Fruit fly (Drosophila melanogaster) whole organism, embryonic: ENCODE measurements around the gene CG34282.

Experiments
- ATbp ChIP-seq: fragments of 200-800 bp; sonication (Bioruptor generic); optimal IDR thresholded peaks from 2 replicates; lab custom pipeline; 2017; ENCODE audit warnings: missing biosample characterization, mild to moderate bottlenecking, missing genetic modification characterization, missing genetic modification reagents
- Asciz ChIP-seq: fragments of 200-800 bp; sonication (Bioruptor generic); optimal IDR thresholded peaks from 2 replicates; lab custom pipeline; 2017; ENCODE audit warnings: missing biosample characterization, mild to moderate bottlenecking, missing genetic modification characterization, missing genetic modification reagents
- CG10462 ChIP-seq: fragments of 200-800 bp; sonication (Bioruptor generic); optimal IDR thresholded peaks from 2 replicates; lab custom pipeline; 2016; ENCODE audit warnings: missing biosample characterization, missing genetic modification characterization
- CG11398 ChIP-seq: fragments of 200-800 bp; sonication (Bioruptor generic); optimal IDR thresholded peaks from 2 replicates; lab custom pipeline; 2016; ENCODE audit warnings: missing biosample characterization, missing genetic modification characterization
- CG11504 ChIP-seq: fragments of 200-800 bp; sonication (Bioruptor generic); optimal IDR thresholded peaks from 3 replicates; lab custom pipeline; 2019; ENCODE audit warnings: missing biosample characterization, mild to moderate bottlenecking, missing genetic modification characterization, moderate library complexity
- CG12299 ChIP-seq: fragments of 200-800 bp; sonication (Bioruptor generic); optimal IDR thresholded peaks from 2 replicates; lab custom pipeline; 2018; ENCODE audit warnings: missing biosample characterization, mild to moderate bottlenecking, missing genetic modification characterization
- CG1233 ChIP-seq: fragments of 200-800 bp; sonication (Bioruptor generic); optimal IDR thresholded peaks from 4 replicates; lab custom pipeline; 2018; ENCODE audit warnings: missing biosample characterization, mild to moderate bottlenecking, missing genetic modification characterization
- CG15269 ChIP-seq: fragments of 200-800 bp; sonication (Bioruptor generic); optimal IDR thresholded peaks from 2 replicates; lab custom pipeline; 2018; ENCODE audit warnings: missing biosample characterization, mild to moderate bottlenecking, missing genetic modification characterization, moderate library complexity
- CG16863 ChIP-seq: fragments of 200-800 bp; sonication (Bioruptor generic); optimal IDR thresholded peaks from 3 replicates; lab custom pipeline; 2016; ENCODE audit warnings: missing biosample characterization, missing genetic modification characterization
- CG17361 ChIP-seq: fragments of 200-800 bp; sonication (Bioruptor generic); IDR thresholded peaks from 3 replicates; pipeline ENCODE4 v1.3.6; 2022; ENCODE audit warnings: missing biosample characterization, missing genetic modification characterization
- CG17385 ChIP-seq: fragments of 200-800 bp; sonication (Bioruptor generic); optimal IDR thresholded peaks from 3 replicates; lab custom pipeline; 2018; ENCODE audit warnings: missing biosample characterization, mild to moderate bottlenecking, missing genetic modification characterization
- CG17612 ChIP-seq: fragments of 200-800 bp; sonication (Bioruptor generic); IDR thresholded peaks from 2 replicates; pipeline ENCODE4 v1.3.6; 2022; ENCODE audit warnings: missing biosample characterization, missing genetic modification characterization
- CG18619 ChIP-seq: fragments of 200-800 bp; sonication (Bioruptor generic); optimal IDR thresholded peaks from 3 replicates; lab custom pipeline; 2017; ENCODE audit warnings: missing biosample characterization, mild to moderate bottlenecking, missing genetic modification characterization
- CG3163 ChIP-seq: fragments of 200-800 bp; sonication (Bioruptor generic); optimal IDR thresholded peaks from 3 replicates; lab custom pipeline; 2016; ENCODE audit warnings: missing biosample characterization, missing genetic modification characterization
- CG4282 ChIP-seq: fragments of 200-800 bp; sonication (Bioruptor generic); optimal IDR thresholded peaks from 2 replicates; lab custom pipeline; 2016; ENCODE audit warnings: missing biosample characterization, missing genetic modification characterization
- CG4707 ChIP-seq: fragments of 200-800 bp; sonication (Bioruptor generic); optimal IDR thresholded peaks from 2 replicates; lab custom pipeline; 2018; ENCODE audit warnings: missing biosample characterization, mild to moderate bottlenecking, missing genetic modification characterization, moderate library complexity
- CG5245 ChIP-seq: fragments of 200-800 bp; sonication (Bioruptor generic); optimal IDR thresholded peaks from 3 replicates; lab custom pipeline; 2016; ENCODE audit warnings: missing biosample characterization, missing genetic modification characterization
- CG6272 ChIP-seq: fragments of 200-800 bp; sonication (Bioruptor generic); IDR thresholded peaks from 2 replicates; pipeline ENCODE4 v1.3.6; 2022; ENCODE audit warnings: missing biosample characterization, missing genetic modification characterization
- CG6654 ChIP-seq: fragments of 200-800 bp; sonication (Bioruptor generic); optimal IDR thresholded peaks from 2 replicates; lab custom pipeline; 2017; ENCODE audit warnings: missing biosample characterization, mild to moderate bottlenecking, missing genetic modification characterization
- CG7745 ChIP-seq: fragments of 200-800 bp; sonication (Bioruptor generic); optimal IDR thresholded peaks from 2 replicates; lab custom pipeline; 2018; ENCODE audit warnings: missing biosample characterization, mild to moderate bottlenecking, missing genetic modification characterization, moderate library complexity
- CG7839 ChIP-seq: fragments of 200-800 bp; sonication (Bioruptor generic); optimal IDR thresholded peaks from 3 replicates; lab custom pipeline; 2018; ENCODE audit warnings: missing biosample characterization, mild to moderate bottlenecking, missing genetic modification characterization, moderate library complexity
- CG7987 ChIP-seq: fragments of 200-800 bp; sonication (Bioruptor generic); optimal IDR thresholded peaks from 2 replicates; lab custom pipeline; 2018; ENCODE audit warnings: missing biosample characterization, mild to moderate bottlenecking, missing genetic modification characterization, moderate library complexity
- CG8089 ChIP-seq: fragments of 200-800 bp; sonication (Bioruptor generic); optimal IDR thresholded peaks from 3 replicates; lab custom pipeline; 2016; ENCODE audit warnings: missing biosample characterization, missing genetic modification characterization
- CG8765 ChIP-seq: fragments of 200-800 bp; sonication (Bioruptor generic); IDR thresholded peaks from 2 replicates; pipeline ENCODE4 v1.3.6; 2022; ENCODE audit warnings: missing biosample characterization, missing genetic modification characterization
- CG9727 ChIP-seq: fragments of 200-800 bp; sonication (Bioruptor generic); optimal IDR thresholded peaks from 3 replicates; lab custom pipeline; 2017; ENCODE audit warnings: missing biosample characterization, mild to moderate bottlenecking, missing genetic modification characterization
- Camta ChIP-seq: fragments of 200-800 bp; sonication (Bioruptor generic); optimal IDR thresholded peaks from 2 replicates; lab custom pipeline; 2016; ENCODE audit warnings: missing biosample characterization, missing genetic modification characterization
- Dbx ChIP-seq: fragments of 200-800 bp; sonication (Bioruptor generic); IDR thresholded peaks from 3 replicates; pipeline ENCODE4 v1.3.6; 2022; ENCODE audit warnings: missing biosample characterization, missing genetic modification characterization
- Dref ChIP-seq: fragments of 200-800 bp; sonication (Bioruptor generic); IDR thresholded peaks from 2 replicates; pipeline ENCODE4 v1.3.6; 2022; ENCODE audit warnings: missing biosample characterization, missing genetic modification characterization
- Drgx ChIP-seq: fragments of 200-800 bp; sonication (Bioruptor generic); IDR thresholded peaks from 2 replicates; pipeline ENCODE4 v1.3.6; 2022; ENCODE audit warnings: missing biosample characterization, missing genetic modification characterization
- Elba2 ChIP-seq: fragments of 200-800 bp; sonication (Bioruptor generic); optimal IDR thresholded peaks from 3 replicates; lab custom pipeline; 2016; ENCODE audit warnings: missing biosample characterization, missing genetic modification characterization
- HHEX ChIP-seq: fragments of 200-800 bp; sonication (Bioruptor generic); optimal IDR thresholded peaks from 3 replicates; lab custom pipeline; 2017; ENCODE audit warnings: missing biosample characterization, mild to moderate bottlenecking, missing genetic modification characterization, missing genetic modification reagents
- Lim3 ChIP-seq: fragments of 200-800 bp; sonication (Bioruptor generic); IDR thresholded peaks from 2 replicates; pipeline ENCODE4 v1.3.6; 2022; ENCODE audit warnings: missing biosample characterization, missing genetic modification characterization
- NK7.1 ChIP-seq: fragments of 200-800 bp; sonication (Bioruptor generic); optimal IDR thresholded peaks from 3 replicates; lab custom pipeline; 2016; ENCODE audit warnings: missing biosample characterization, missing genetic modification characterization
- Scr ChIP-seq: fragments of 200-800 bp; sonication (Bioruptor generic); IDR thresholded peaks from 2 replicates; pipeline ENCODE4 v1.3.6; 2022; ENCODE audit warnings: missing biosample characterization, missing genetic modification characterization; ENCODE audit not compliant: partially characterized antibody
- Six4 ChIP-seq: fragments of 200-800 bp; sonication (Bioruptor generic); optimal IDR thresholded peaks from 2 replicates; lab custom pipeline; 2016; ENCODE audit warnings: missing biosample characterization, missing genetic modification characterization
- TFAM ChIP-seq: fragments of 200-800 bp; sonication (Bioruptor generic); optimal IDR thresholded peaks from 2 replicates; lab custom pipeline; 2017; ENCODE audit warnings: missing biosample characterization, missing genetic modification characterization, inconsistent platforms
- YL-1 ChIP-seq: fragments of 200-800 bp; sonication (Bioruptor generic); optimal IDR thresholded peaks from 3 replicates; lab custom pipeline; 2017; ENCODE audit warnings: missing biosample characterization, mild to moderate bottlenecking, missing genetic modification characterization
- ase ChIP-seq: fragments of 200-800 bp; sonication (Bioruptor generic); IDR thresholded peaks from 3 replicates; pipeline ENCODE4 v1.3.6; 2022; ENCODE audit warnings: missing biosample characterization, missing genetic modification characterization
- ash1 ChIP-seq: fragments of 200-800 bp; sonication (Bioruptor generic); optimal IDR thresholded peaks from 2 replicates; lab custom pipeline; 2018; ENCODE audit warnings: missing biosample characterization, mild to moderate bottlenecking, missing genetic modification characterization
- cas ChIP-seq: fragments of 200-800 bp; sonication (Bioruptor generic); IDR thresholded peaks from 2 replicates; pipeline ENCODE4 v1.3.6; 2022; ENCODE audit warnings: missing biosample characterization, missing genetic modification characterization
- cg ChIP-seq: fragments of 200-800 bp; sonication (Bioruptor generic); optimal IDR thresholded peaks from 3 replicates; lab custom pipeline; 2019; ENCODE audit warnings: missing biosample characterization, mild to moderate bottlenecking, missing genetic modification characterization, moderate library complexity
- dmrt99B ChIP-seq: fragments of 200-800 bp; sonication (Bioruptor generic); optimal IDR thresholded peaks from 2 replicates; lab custom pipeline; 2018; ENCODE audit warnings: missing biosample characterization, mild to moderate bottlenecking, missing genetic modification characterization, moderate library complexity
- gcm ChIP-seq: fragments of 200-800 bp; sonication (Bioruptor generic); optimal IDR thresholded peaks from 2 replicates; lab custom pipeline; 2019; ENCODE audit warnings: missing biosample characterization, mild to moderate bottlenecking, missing genetic modification characterization, moderate library complexity
- lilli ChIP-seq: fragments of 200-800 bp; sonication (Bioruptor generic); optimal IDR thresholded peaks from 3 replicates; lab custom pipeline; 2016; ENCODE audit warnings: missing biosample characterization, missing genetic modification characterization
- lola ChIP-seq, 3 experiments: fragments of >200 bp in 2 of 3; fragments of 200-800 bp in 1 of 3; sonication (Bioruptor generic) in 1 of 3; optimal IDR thresholded peaks; 2 replicates each; lab custom pipeline; 2017 to 2019; ENCODE audit warnings: missing biosample characterization in 3 of 3, missing genetic modification characterization in 3 of 3, mild to moderate bottlenecking in 1 of 3, moderate library complexity in 1 of 3
- psq ChIP-seq: fragments of 200-800 bp; sonication (Bioruptor generic); optimal IDR thresholded peaks from 2 replicates; lab custom pipeline; 2017; ENCODE audit warnings: missing biosample characterization, missing genetic modification characterization
- scrt ChIP-seq: fragments of 200-800 bp; sonication (Bioruptor generic); optimal IDR thresholded peaks from 2 replicates; lab custom pipeline; 2018; ENCODE audit warnings: missing biosample characterization, mild to moderate bottlenecking, missing genetic modification characterization, moderate library complexity
- sqz ChIP-seq: fragments of 200-800 bp; sonication (Bioruptor generic); optimal IDR thresholded peaks from 3 replicates; lab custom pipeline; 2018; ENCODE audit warnings: missing biosample characterization, mild to moderate bottlenecking, missing genetic modification characterization
- yki ChIP-seq: fragments of >200 bp; optimal IDR thresholded peaks from 3 replicates; lab custom pipeline; 2018
- zen2 ChIP-seq: fragments of 200-800 bp; sonication (Bioruptor generic); IDR thresholded peaks from 3 replicates; pipeline ENCODE4 v1.3.6; 2022; ENCODE audit warnings: missing biosample characterization, missing genetic modification characterization; ENCODE audit not compliant: partially characterized antibody

Gene CG34282

DNA sequence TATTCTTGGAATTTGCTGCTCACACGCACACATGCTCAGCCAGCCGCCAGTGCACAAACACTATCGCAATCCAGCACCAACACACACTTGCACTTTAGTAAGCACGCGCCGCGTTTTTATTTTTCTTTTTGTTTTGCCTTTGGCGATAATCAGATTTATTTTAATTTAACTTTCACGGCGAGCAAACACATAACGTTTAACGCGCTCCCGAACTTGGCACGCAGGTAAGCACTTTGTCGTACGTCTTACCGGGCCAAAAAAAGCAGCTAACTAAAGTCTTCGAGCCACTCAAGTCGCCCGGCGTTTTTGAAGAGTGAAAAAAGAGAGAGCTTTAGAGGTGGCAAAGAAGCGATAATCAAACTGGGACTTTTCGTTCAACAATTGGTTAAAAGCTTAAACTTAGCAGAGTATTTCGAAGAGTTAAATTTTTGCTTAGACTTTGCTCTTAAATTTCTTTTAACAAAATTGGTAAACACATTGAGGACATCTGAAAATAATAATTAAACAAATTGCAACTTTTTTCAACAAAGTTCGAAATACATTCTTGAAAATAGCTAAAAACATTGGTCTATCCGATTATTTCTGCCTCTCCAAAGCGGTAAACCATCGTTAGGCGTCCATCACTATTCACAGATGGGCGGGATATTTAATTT is 48.3 kb downstream of the CG34282 start, which contains the start of gene Mekk1 (continued):
- TF ChIP-seq Camta (GFP tag; lab: Kevin White, UChicago) (peak; percentile 19), CG17385 (no peak), CG11398 (no peak), yki (lab: Kevin White, UChicago) (no peak), cg (GFP tag; lab: Kevin White, UChicago) (peak; percentile 69), CG12299 (no peak), sqz (GFP tag; lab: Kevin White, UChicago) (no peak), CG8765 (GFP tag; lab: Robert Waterston, UW) (no peak), CG15269 (tag; lab: Kevin White, UChicago) (peak; percentile 53), cas (no peak), NK7.1 (GFP tag; lab: Kevin White, UChicago) (no peak), gcm (GFP tag; lab: Kevin White, UChicago) (no peak), CG8089 (no peak), CG7987 (no peak), lola (GFP tag; optimal IDR thresholded peaks at IDR 0.05; lab: Kevin White, UChicago) (peak in 1 of 3 experiments; percentile 30), CG1233 (GFP tag; lab: Kevin White, UChicago) (no peak), Asciz (GFP tag; lab: Kevin White, UChicago) (no peak), Dref (GFP tag; lab: Robert Waterston, UW) (peak; percentile 66), CG6654 (no peak), YL-1 (no peak), Elba2 (GFP tag; lab: Kevin White, UChicago) (no peak), CG10462 (GFP tag; lab: Kevin White, UChicago) (no peak), lilli (peak; percentile 74), zen2 (GFP tag; lab: Robert Waterston, UW) (no peak; the same call in 2 of the 3 replicates), Drgx (GFP tag; lab: Robert Waterston, UW) (peak; percentile 5; the same call in 1 of the 2 replicates), CG18619 (GFP tag; lab: Kevin White, UChicago) (peak; percentile 13), scrt (GFP tag; lab: Kevin White, UChicago) (peak; percentile 72), Dbx (GFP tag; lab: Robert Waterston, UW) (peak; percentile 64; the same call in 2 of the 3 replicates), CG5245 (GFP tag; lab: Kevin White, UChicago) (peak; percentile 29), CG17612 (GFP tag; lab: Robert Waterston, UW) (no peak), CG4282 (GFP tag; lab: Kevin White, UChicago) (peak; percentile 8), CG6272 (GFP tag; lab: Robert Waterston, UW) (no peak), CG11504 (tag; lab: Kevin White, UChicago) (peak; percentile 59), CG7745 (tag; lab: Kevin White, UChicago) (no peak), CG3163 (peak; percentile 68), Lim3 (GFP tag; lab: Robert Waterston, UW) (no peak), CG16863 (GFP tag; lab: Kevin White, UChicago) (no peak), CG17361 (GFP tag; lab: Robert Waterston, UW) (peak; percentile 58), Scr (GFP tag; lab: Robert Waterston, UW) (peak; percentile 77), ATbp (GFP tag; lab: Kevin White, UChicago) (no peak), TFAM (no peak), ase (GFP tag; lab: Robert Waterston, UW) (no peak), Six4 (GFP tag; lab: Kevin White, UChicago) (no peak), HHEX (GFP tag; lab: Kevin White, UChicago) (peak; percentile 13), CG4707 (no peak), dmrt99B (tag; lab: Kevin White, UChicago) (peak; percentile 30), CG7839 (tag; lab: Kevin White, UChicago) (peak; percentile 42), ash1 (no peak), psq (GFP tag; lab: Kevin White, UChicago) (no peak), CG9727 (peak; percentile 21)
